Fruit fly (Drosophila melanogaster): ENCODE data around the gene CG34112.

CG34112 gene

DNA sequence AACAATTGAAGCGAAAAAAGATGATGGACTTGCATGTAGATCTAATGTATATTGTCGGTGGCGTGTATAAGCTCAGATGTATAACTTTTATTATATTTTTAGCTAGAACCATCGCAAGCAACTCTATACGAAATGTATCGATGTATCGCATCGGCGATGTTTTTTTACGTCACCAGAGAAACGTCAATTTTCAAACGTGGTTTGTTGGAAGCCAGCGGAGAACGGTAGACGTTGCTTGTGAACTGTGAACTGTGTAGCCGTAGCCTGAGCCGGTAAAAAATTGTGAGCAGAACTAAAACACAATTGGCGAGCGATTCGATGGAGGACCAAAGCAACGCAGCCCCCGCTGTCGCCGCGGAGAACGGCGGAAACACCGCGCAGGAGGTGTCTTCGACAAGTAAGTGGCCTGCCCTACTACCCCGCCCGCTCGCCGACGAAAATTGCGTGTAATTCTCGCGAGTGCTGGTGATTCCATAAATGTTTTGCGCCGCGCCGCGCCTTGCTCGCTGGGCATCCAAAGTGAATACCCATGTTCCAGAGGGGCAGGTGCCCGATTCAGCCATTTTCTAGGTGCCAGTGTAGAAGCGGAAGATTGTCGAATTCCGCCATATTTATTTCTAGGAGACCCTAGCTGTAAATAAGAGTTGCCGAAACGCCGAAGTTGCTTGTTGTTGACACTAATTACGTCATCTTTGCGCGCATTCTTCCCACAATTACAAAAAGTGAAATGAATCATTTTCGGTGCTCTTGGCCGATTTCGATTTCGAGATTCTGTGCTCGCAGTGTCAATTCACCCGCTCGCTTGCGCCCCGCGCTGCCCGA is 9.0 kb upstream of the CG34112 start, which contains the start of gene lost (continued):
- TF ChIP-seq CG11695 (GFP tag; IDR thresholded peaks at IDR 0.05) (0 out of 3 replicates have a peak, but pooled peaks have one; percentile 16), dysf (GFP tag; IDR thresholded peaks at IDR 0.05) (peak; percentile 26; the same call in 1 of the 3 replicates), so (GFP tag; IDR thresholded peaks at IDR 0.05) (no peak; the same call in 2 of the 3 replicates), pho (GFP tag; optimal IDR thresholded peaks at IDR 0.05) (peak; percentile 45), CG15269 (tag; optimal IDR thresholded peaks at IDR 0.05) (peak; percentile 14), cad (GFP tag; optimal IDR thresholded peaks at IDR 0.05) (no peak), lilli (GFP tag; optimal IDR thresholded peaks at IDR 0.05) (peak; percentile 36), Fer2 (tag; optimal IDR thresholded peaks at IDR 0.05) (no peak), CG1529 (GFP tag; optimal IDR thresholded peaks at IDR 0.05) (no peak), CG17186 (GFP tag; optimal IDR thresholded peaks at IDR 0.05) (peak; percentile 55), Dll (GFP tag; IDR thresholded peaks at IDR 0.05; ENCODE audit: partially characterized antibody) (peak; percentile 97), CG10147 (GFP tag; optimal IDR thresholded peaks at IDR 0.05) (no peak), sima (GFP tag; optimal IDR thresholded peaks at IDR 0.05) (no peak), chm (GFP tag; IDR thresholded peaks at IDR 0.05) (no peak), Lpt (GFP tag; optimal IDR thresholded peaks at IDR 0.05) (no peak), Nf-YC (tag; optimal IDR thresholded peaks at IDR 0.05) (peak; percentile 34), CG16779 (GFP tag; IDR thresholded peaks at IDR 0.05) (no peak; the same call in 1 of the 2 replicates), Sry-β (GFP tag; optimal IDR thresholded peaks at IDR 0.05) (peak; percentile 84), CG18011 (GFP tag; optimal IDR thresholded peaks at IDR 0.05) (peak; percentile 94), Jarid2 (GFP tag; optimal IDR thresholded peaks at IDR 0.05) (no peak), CG10462 (GFP tag; optimal IDR thresholded peaks at IDR 0.05) (no peak), pum (GFP tag; optimal IDR thresholded peaks at IDR 0.05) (no peak), CG4617 (GFP tag; optimal IDR thresholded peaks at IDR 0.05; ENCODE audit: borderline replicate concordance) (peak; percentile 28), CG11398 (GFP tag; optimal IDR thresholded peaks at IDR 0.05) (no peak), CG5245 (GFP tag; optimal IDR thresholded peaks at IDR 0.05) (no peak), z (GFP tag; IDR thresholded peaks at IDR 0.05) (no peak), Rfx (GFP tag; IDR thresholded peaks at IDR 0.05) (peak; percentile 72), fd96Cb (tag; optimal IDR thresholded peaks at IDR 0.05) (no peak), CG10565 (GFP tag; optimal IDR thresholded peaks at IDR 0.05) (no peak), inv (GFP tag; IDR thresholded peaks at IDR 0.05; ENCODE audit: partially characterized antibody) (peak; percentile 99), CG32767 (GFP tag; IDR thresholded peaks at IDR 0.05) (no peak), Fer3 (tag; optimal IDR thresholded peaks at IDR 0.05) (peak; percentile 41), Mes4 (GFP tag; optimal IDR thresholded peaks at IDR 0.05) (no peak), CrebB (tag; optimal IDR thresholded peaks at IDR 0.05) (peak; percentile 21), Chrac-16 (GFP tag; optimal IDR thresholded peaks at IDR 0.05) (no peak), Scr (GFP tag; IDR thresholded peaks at IDR 0.05; ENCODE audit: partially characterized antibody) (peak; percentile 98), CG10959 (GFP tag; IDR thresholded peaks at IDR 0.05) (no peak), MBD-R2 (GFP tag; IDR thresholded peaks at IDR 0.05) (peak; percentile 76), CG5180 (GFP tag; optimal IDR thresholded peaks at IDR 0.05) (peak; percentile 61), Ptx1 (GFP tag; IDR thresholded peaks at IDR 0.05) (peak; percentile 25; the same call in 1 of the 2 replicates), disco-r (GFP tag; optimal IDR thresholded peaks at IDR 0.05) (no peak), nmo (GFP tag; optimal IDR thresholded peaks at IDR 0.05) (peak; percentile 51), usp (GFP tag; optimal IDR thresholded peaks at IDR 0.05) (no peak), gce (GFP tag; IDR thresholded peaks at IDR 0.05) (no peak), E2f1 (GFP tag; IDR thresholded peaks at IDR 0.05) (no peak), vnd (GFP tag; IDR thresholded peaks at IDR 0.05; ENCODE audit: partially characterized antibody) (peak; percentile 99), CG12155 (GFP tag; optimal IDR thresholded peaks at IDR 0.05) (peak; percentile 27), Sin3A (optimal IDR thresholded peaks at IDR 0.05) (no peak), H15 (GFP tag; IDR thresholded peaks at IDR 0.05) (no peak), bsh (GFP tag; optimal IDR thresholded peaks at IDR 0.05) (no peak)
